Fruit fly (Drosophila melanogaster): ENCODE results near the gene nmd.

nmd gene

DNA sequence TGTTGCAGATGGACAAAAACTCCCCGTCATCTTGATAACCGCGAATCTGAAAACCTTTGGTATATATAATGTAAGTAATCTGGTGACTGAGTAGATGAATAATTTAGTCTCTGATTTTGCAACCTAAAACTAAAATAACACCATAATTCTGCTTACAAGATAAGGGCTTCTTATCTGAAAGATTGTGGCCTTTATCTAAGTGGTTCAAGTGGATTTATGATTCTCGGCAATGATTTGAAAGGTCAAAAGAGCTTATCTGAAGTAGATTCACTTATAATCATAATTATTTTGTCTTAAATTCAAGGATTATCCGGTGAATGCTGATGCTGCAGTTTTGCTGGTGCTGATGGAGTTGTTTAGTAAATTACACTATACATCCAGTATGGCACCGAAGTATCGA lies 12.1 kb upstream of the nmd start (continued):
- TF ChIP-seq H15 (GFP tag; IDR thresholded peaks at IDR 0.05), result no peak

dm6 chr2L:10314327-10315210 lies 10.8 kb upstream of the nmd start, which contains the start of the genes Usp14 and CG4972:
Usp14 (minus strand) TSS chr2L:10314396.
CG4972 (plus strand) TSS chr2L:10314792.
- no peak for TF ChIP-seq CG5245 (GFP tag; optimal IDR thresholded peaks at IDR 0.05)
- TF ChIP-seq gro (GFP tag; optimal IDR thresholded peaks at IDR 0.05), result no peak
- TF ChIP-seq lilli (GFP tag; optimal IDR thresholded peaks at IDR 0.05), result no peak
- TF ChIP-seq CG17328 (GFP tag; IDR thresholded peaks at IDR 0.05), result no peak
- peak; percentile 99 for TF ChIP-seq CG1603 (tag; optimal IDR thresholded peaks at IDR 0.05)
- TF ChIP-seq Fer2 (tag; optimal IDR thresholded peaks at IDR 0.05), result no peak
- TF ChIP-seq ken (GFP tag; IDR thresholded peaks at IDR 0.05), result no peak
- TF ChIP-seq B-H1 (GFP tag; IDR thresholded peaks at IDR 0.05), result no peak
- peak; percentile 79 for TF ChIP-seq Sry-δ (GFP tag; optimal IDR thresholded peaks at IDR 0.05)
- no peak for TF ChIP-seq lov (optimal IDR thresholded peaks at IDR 0.05)
- TF ChIP-seq lov (GFP tag; IDR thresholded peaks at IDR 0.05), result no peak
- TF ChIP-seq Sox102F (GFP tag; optimal IDR thresholded peaks at IDR 0.05), result no peak
- no peak for TF ChIP-seq Awh (GFP tag; IDR thresholded peaks at IDR 0.05)
- TF ChIP-seq CG17802 (tag; optimal IDR thresholded peaks at IDR 0.05), result peak; percentile 86
- TF ChIP-seq h (optimal IDR thresholded peaks at IDR 0.05), result no peak
- peak; percentile 33 for TF ChIP-seq CG2712 (tag; optimal IDR thresholded peaks at IDR 0.05)
- no peak for TF ChIP-seq BtbVII (GFP tag; optimal IDR thresholded peaks at IDR 0.05)
- no peak for TF ChIP-seq CG4424 (GFP tag; optimal IDR thresholded peaks at IDR 0.05)
- no peak for TF ChIP-seq bcd (GFP tag; optimal IDR thresholded peaks at IDR 0.05)
- TF ChIP-seq CG9817 (tag; optimal IDR thresholded peaks at IDR 0.05), result no peak
- TF ChIP-seq zen (tag; optimal IDR thresholded peaks at IDR 0.05), result peak; percentile 8
- TF ChIP-seq Usf (GFP tag; optimal IDR thresholded peaks at IDR 0.05), result no peak
- TF ChIP-seq CG10267 (tag; optimal IDR thresholded peaks at IDR 0.05), result peak; percentile 16
- no peak for TF ChIP-seq Oli (tag; optimal IDR thresholded peaks at IDR 0.05)
- no peak for TF ChIP-seq en (GFP tag; optimal IDR thresholded peaks at IDR 0.05)
- TF ChIP-seq H2.0 (GFP tag; IDR thresholded peaks at IDR 0.05), result no peak
- no peak for TF ChIP-seq rib (GFP tag; IDR thresholded peaks at IDR 0.05)
- peak; percentile 38 for TF ChIP-seq CG12391 (tag; optimal IDR thresholded peaks at IDR 0.05)
- peak; percentile 45 for TF ChIP-seq CG30403 (GFP tag; optimal IDR thresholded peaks at IDR 0.05)
- no peak for TF ChIP-seq CG6689 (GFP tag; IDR thresholded peaks at IDR 0.05)
- no peak for TF ChIP-seq CG4404 (GFP tag; IDR thresholded peaks at IDR 0.05)
- peak in 1 of 2 experiments; percentile 27 for TF ChIP-seq Pdp1 (GFP tag; optimal IDR thresholded peaks at IDR 0.05)
- TF ChIP-seq Asciz (GFP tag; optimal IDR thresholded peaks at IDR 0.05), result no peak
- no peak for TF ChIP-seq CG6854 (GFP tag; optimal IDR thresholded peaks at IDR 0.05)
- TF ChIP-seq Lhr (GFP tag; optimal IDR thresholded peaks at IDR 0.05), result peak; percentile 9
- TF ChIP-seq MBD-R2 (GFP tag; IDR thresholded peaks at IDR 0.05), result peak; percentile 41; the same call in 1 of the 2 replicates
- TF ChIP-seq lmd (GFP tag; IDR thresholded peaks at IDR 0.05), result no peak
- no peak for TF ChIP-seq sisA (GFP tag; IDR thresholded peaks at IDR 0.05)
- TF ChIP-seq CG34376 (GFP tag; optimal IDR thresholded peaks at IDR 0.05), result no peak
- no peak for TF ChIP-seq sc (optimal IDR thresholded peaks at IDR 0.05)
- TF ChIP-seq sc (GFP tag; optimal IDR thresholded peaks at IDR 0.05), result no peak
- no peak for TF ChIP-seq CG31441 (GFP tag; IDR thresholded peaks at IDR 0.05)
- TF ChIP-seq cad (GFP tag; optimal IDR thresholded peaks at IDR 0.05), result no peak
- no peak for TF ChIP-seq CG5180 (GFP tag; optimal IDR thresholded peaks at IDR 0.05)
- TF ChIP-seq ash1 (GFP tag; optimal IDR thresholded peaks at IDR 0.05), result no peak
- peak; percentile 71 for TF ChIP-seq nmo (GFP tag; optimal IDR thresholded peaks at IDR 0.05)
- TF ChIP-seq CG7987 (GFP tag; optimal IDR thresholded peaks at IDR 0.05), result no peak
- no peak for TF ChIP-seq dimm (GFP tag; IDR thresholded peaks at IDR 0.05)
